Worm (Caenorhabditis elegans) whole organism, L4 larva: ENCODE measurements around the gene F13B6.2.

Source experiments
- D1046.2 ChIP-seq: fragments of 200-800 bp; sonication (Bioruptor generic); IDR thresholded peaks from 2 replicates; pipeline ENCODE4 v1.3.6; 2022; ENCODE audit warnings: missing genetic modification characterization, missing compliant biosample characterization
- F26F4.8 ChIP-seq: fragments of 200-800 bp; sonication (Bioruptor generic); conservative IDR thresholded peaks from 2 replicates; pipeline ENCODE4 v1.3.6; 2022; ENCODE audit warnings: missing genetic modification characterization, missing compliant biosample characterization
- F44E2.7 ChIP-seq: fragments of 200-800 bp; sonication (Bioruptor generic); IDR thresholded peaks from 2 replicates; pipeline ENCODE4 v2.1.2; 2022; ENCODE audit warnings: missing genetic modification characterization, missing compliant biosample characterization
- R02D3.7 ChIP-seq: fragments of 150-350 bp; sonication (generic microtip); optimal IDR thresholded peaks from 3 replicates; lab custom pipeline; 2014; ENCODE audit warnings: missing biosample characterization, missing genetic modification characterization
- T26A8.4 ChIP-seq: fragments of 200-800 bp; sonication (Bioruptor generic); IDR thresholded peaks from 2 replicates; pipeline ENCODE4 v1.3.6; 2022; ENCODE audit warnings: missing genetic modification characterization, missing compliant biosample characterization
- Y105C5A.15 ChIP-seq: fragments of 200-800 bp; sonication (Bioruptor generic); IDR thresholded peaks from 2 replicates; pipeline ENCODE4 v1.3.6; 2022; ENCODE audit warnings: missing genetic modification characterization, missing compliant biosample characterization
- Y75B8A.6 ChIP-seq: fragments of 200-800 bp; sonication (Bioruptor generic); IDR thresholded peaks from 2 replicates; pipeline ENCODE4 v1.3.6; 2022; ENCODE audit warnings: missing genetic modification reagents, missing genetic modification characterization, missing compliant biosample characterization
- aha-1 ChIP-seq: fragments of 150-350 bp; peaks from one replicate; lab custom pipeline; 2014; ENCODE audit warnings: missing biosample characterization, missing genetic modification characterization
- aly-2 ChIP-seq: sonication (generic microtip); optimal IDR thresholded peaks from 2 replicates; lab custom pipeline; 2018; ENCODE audit warnings: missing biosample characterization, missing genetic modification characterization
- arid-1 ChIP-seq: fragments of 200-800 bp; sonication (Bioruptor generic); conservative IDR thresholded peaks from 2 replicates; pipeline ENCODE4 v1.3.6; 2022; ENCODE audit warnings: missing genetic modification reagents, missing genetic modification characterization, missing compliant biosample characterization
- ceh-44 ChIP-seq: fragments of 200-800 bp; sonication (Bioruptor generic); IDR thresholded peaks from 2 replicates; pipeline ENCODE4 v1.3.6; 2022; ENCODE audit warnings: missing genetic modification reagents, missing genetic modification characterization, missing compliant biosample characterization
- ceh-62 ChIP-seq: sonication (generic microtip); optimal IDR thresholded peaks from 2 replicates; lab custom pipeline; 2017; ENCODE audit warnings: missing biosample characterization, missing genetic modification characterization
- ces-1 ChIP-seq: fragments of 150-350 bp; sonication (generic microtip); optimal IDR thresholded peaks from 4 replicates; lab custom pipeline; 2014; ENCODE audit warnings: missing biosample characterization, missing genetic modification reagents, missing genetic modification characterization
- cey-2 ChIP-seq: sonication (generic microtip); optimal IDR thresholded peaks from 3 replicates; lab custom pipeline; 2017; ENCODE audit warnings: missing genetic modification characterization, mild to moderate bottlenecking, missing compliant biosample characterization, antibody characterized with exemption, borderline replicate concordance; ENCODE audit not compliant: insufficient read depth
- daf-16 ChIP-seq, 3 experiments: sonication (generic microtip); optimal IDR thresholded peaks; 2 replicates each; lab custom pipeline; 2016 to 2017; ENCODE audit warnings: missing genetic modification characterization in 3 of 3, missing genetic modification reagents in 3 of 3, mild to moderate bottlenecking in 2 of 3, missing compliant biosample characterization in 2 of 3, missing biosample characterization in 1 of 3, moderate library complexity in 1 of 3
- daf-19 ChIP-seq: fragments of 200-800 bp; sonication (Bioruptor generic); conservative IDR thresholded peaks from 2 replicates; pipeline ENCODE4 v1.3.6; 2022; ENCODE audit warnings: missing genetic modification characterization, missing compliant biosample characterization
- dmd-8 ChIP-seq: fragments of 200-800 bp; sonication (Bioruptor generic); IDR thresholded peaks from 2 replicates; pipeline ENCODE4 v1.3.6; 2022; ENCODE audit warnings: missing genetic modification characterization, missing compliant biosample characterization
- dpl-1 ChIP-seq: fragments of 150-350 bp; optimal IDR thresholded peaks from 2 replicates; lab custom pipeline; 2014; ENCODE audit warnings: missing biosample characterization, missing genetic modification reagents, missing genetic modification characterization
- duxl-1 ChIP-seq: sonication (generic microtip); optimal IDR thresholded peaks from 2 replicates; lab custom pipeline; 2016; ENCODE audit warnings: mild to moderate bottlenecking, missing genetic modification characterization, moderate library complexity, missing compliant biosample characterization; ENCODE audit not compliant: poor library complexity
- dve-1 ChIP-seq: sonication (generic microtip); optimal IDR thresholded peaks from 2 replicates; lab custom pipeline; 2017; ENCODE audit warnings: antibody characterized with exemption, mild to moderate bottlenecking, missing genetic modification characterization, missing compliant biosample characterization; ENCODE audit not compliant: insufficient read depth
- fos-1 ChIP-seq: fragments of 150-350 bp; optimal IDR thresholded peaks from 2 replicates; lab custom pipeline; 2014; ENCODE audit warnings: missing biosample characterization, missing genetic modification characterization
- hmg-1.1 ChIP-seq: fragments of 200-800 bp; sonication (Bioruptor generic); IDR thresholded peaks from 2 replicates; pipeline ENCODE4 v1.3.6; 2022; ENCODE audit warnings: missing genetic modification reagents, missing genetic modification characterization, missing compliant biosample characterization
- lin-1 ChIP-seq: fragments of 200-800 bp; sonication (Bioruptor generic); IDR thresholded peaks from 2 replicates; pipeline ENCODE4 v1.3.6; 2022; ENCODE audit warnings: missing genetic modification reagents, missing genetic modification characterization, missing compliant biosample characterization
- lin-39 ChIP-seq: fragments of 150-350 bp; optimal IDR thresholded peaks from 2 replicates; lab custom pipeline; 2014; ENCODE audit warnings: missing biosample characterization, missing genetic modification reagents, missing genetic modification characterization
- lsy-2 ChIP-seq, 2 experiments: fragments of 150-350 bp in 1 of 2; sonication (generic microtip) in 1 of 2; optimal IDR thresholded peaks; 2 replicates each; lab custom pipeline; 2014 to 2017; ENCODE audit warnings: missing biosample characterization in 2 of 2, missing genetic modification characterization in 2 of 2
- madf-5 ChIP-seq, 2 experiments: fragments of 200-800 bp; sonication (Bioruptor generic); IDR thresholded peaks; 2 replicates each; pipeline ENCODE4 v1.3.6; 2022; ENCODE audit warnings: missing compliant biosample characterization in 2 of 2, missing genetic modification characterization in 2 of 2
- madf-9 ChIP-seq: fragments of 200-800 bp; sonication (Bioruptor generic); conservative IDR thresholded peaks from 2 replicates; pipeline ENCODE4 v1.3.6; 2022; ENCODE audit warnings: missing genetic modification reagents, missing genetic modification characterization, missing compliant biosample characterization
- mdt-29 ChIP-seq: fragments of 200-800 bp; sonication (Bioruptor generic); IDR thresholded peaks from 2 replicates; pipeline ENCODE4 v1.3.6; 2022; ENCODE audit warnings: missing genetic modification reagents, missing genetic modification characterization, missing compliant biosample characterization
- mes-2 ChIP-seq: sonication (generic microtip); optimal IDR thresholded peaks from 2 replicates; lab custom pipeline; 2016; ENCODE audit warnings: missing genotype, mild to moderate bottlenecking, missing genetic modification characterization, missing compliant biosample characterization; ENCODE audit not compliant: poor library complexity, severe bottlenecking
- mxl-3 ChIP-seq: fragments of 200-800 bp; sonication (Bioruptor generic); optimal IDR thresholded peaks from 2 replicates; lab custom pipeline; 2018; ENCODE audit warnings: mild to moderate bottlenecking, missing genetic modification characterization, missing compliant biosample characterization
- nhr-237 ChIP-seq: sonication (generic microtip); optimal IDR thresholded peaks from 2 replicates; lab custom pipeline; 2017; ENCODE audit warnings: missing biosample characterization, missing genetic modification characterization
- nhr-42 ChIP-seq: fragments of 200-800 bp; sonication (Bioruptor generic); IDR thresholded peaks from 2 replicates; pipeline ENCODE4 v1.3.6; 2022; ENCODE audit warnings: missing genetic modification characterization, missing compliant biosample characterization
- nhr-48 ChIP-seq: sonication (generic microtip); optimal IDR thresholded peaks from 2 replicates; lab custom pipeline; 2016; ENCODE audit warnings: mild to moderate bottlenecking, missing genetic modification characterization, missing compliant biosample characterization
- nhr-6 ChIP-seq: fragments of 150-350 bp; optimal IDR thresholded peaks from 2 replicates; lab custom pipeline; 2014; ENCODE audit warnings: missing biosample characterization, missing genetic modification characterization
- skn-1 ChIP-seq: fragments of 150-350 bp; optimal IDR thresholded peaks from 2 replicates; lab custom pipeline; 2014; ENCODE audit warnings: missing biosample characterization, missing genetic modification characterization
- snpc-1.2 ChIP-seq: fragments of 200-800 bp; sonication (Bioruptor generic); IDR thresholded peaks from 2 replicates; pipeline ENCODE4 v1.3.6; 2022; ENCODE audit warnings: missing genetic modification reagents, missing genetic modification characterization, missing compliant biosample characterization
- snpc-4 ChIP-seq: fragments of 150-350 bp; optimal IDR thresholded peaks from 2 replicates; lab custom pipeline; 2014; ENCODE audit warnings: missing biosample characterization, missing genetic modification characterization
- spr-3 ChIP-seq: fragments of 200-800 bp; sonication (Bioruptor generic); optimal IDR thresholded peaks from 2 replicates; lab custom pipeline; 2018; ENCODE audit warnings: mild to moderate bottlenecking, missing genetic modification characterization, missing compliant biosample characterization
- tag-97 ChIP-seq: fragments of 200-800 bp; sonication (Bioruptor generic); IDR thresholded peaks from 2 replicates; pipeline ENCODE4 v1.3.6; 2022; ENCODE audit warnings: missing genetic modification characterization, missing compliant biosample characterization
- zag-1 ChIP-seq: fragments of 150-350 bp; optimal IDR thresholded peaks from 2 replicates; lab custom pipeline; 2014; ENCODE audit warnings: missing biosample characterization, missing genetic modification characterization
- zfp-2 ChIP-seq: sonication (generic microtip); optimal IDR thresholded peaks from 2 replicates; lab custom pipeline; 2016; ENCODE audit warnings: mild to moderate bottlenecking, missing genetic modification characterization, missing compliant biosample characterization
- zip-11 ChIP-seq: fragments of 200-800 bp; sonication (Bioruptor generic); IDR thresholded peaks from 2 replicates; pipeline ENCODE4 v1.3.6; 2022; ENCODE audit warnings: missing genetic modification characterization, missing compliant biosample characterization
- zip-2 ChIP-seq: fragments of 150-350 bp; optimal IDR thresholded peaks from 2 replicates; lab custom pipeline; 2014; ENCODE audit warnings: missing biosample characterization, missing genetic modification characterization
- ztf-7 ChIP-seq: fragments of 150-350 bp; optimal IDR thresholded peaks from 2 replicates; lab custom pipeline; 2014; ENCODE audit warnings: missing biosample characterization, missing genetic modification characterization

Gene F13B6.2

ce11 chrIV:7500924-7501323, 40.8 kb upstream of the F13B6.2 start:
- TF ChIP-seq duxl-1 (tag; lab: Kevin White, UChicago) (no peak), nhr-6 (no peak), spr-3 (GFP tag; lab: Kevin White, UChicago) (no peak), T26A8.4 (GFP tag; lab: Robert Waterston, UW) (no peak), ceh-62 (tag; lab: Kevin White, UChicago) (no peak), F26F4.8 (GFP tag; lab: Robert Waterston, UW) (no peak), ceh-44 (GFP tag; lab: Robert Waterston, UW) (no peak), mdt-29 (GFP tag; lab: Robert Waterston, UW) (no peak), mxl-3 (GFP tag; lab: Kevin White, UChicago) (no peak)

ce11 chrIV:7499302-7499701, 39.2 kb upstream of the F13B6.2 start:
- TF ChIP-seq nhr-48 (tag; lab: Kevin White, UChicago) = no peak
- TF ChIP-seq mes-2 (tag; lab: Kevin White, UChicago) = no peak
- TF ChIP-seq daf-16 (GFP tag; optimal IDR thresholded peaks at IDR 0.05; lab: Kevin White, UChicago) = peak in 1 of 2 experiments; percentile 19
- TF ChIP-seq daf-16 (tag; optimal IDR thresholded peaks at IDR 0.05; lab: Kevin White, UChicago) = no peak
- no peak for TF ChIP-seq Y75B8A.6 (GFP tag; lab: Robert Waterston, UW)
- TF ChIP-seq lsy-2 (tag; optimal IDR thresholded peaks at IDR 0.05; lab: Kevin White, UChicago) = no peak
- TF ChIP-seq nhr-42 (GFP tag; lab: Robert Waterston, UW) = no peak
- no peak for TF ChIP-seq dpl-1 (GFP tag; lab: Kevin White, UChicago)
- no peak for TF ChIP-seq nhr-237 (tag; lab: Kevin White, UChicago)
- TF ChIP-seq F44E2.7 (GFP tag; lab: Robert Waterston, UW) = no peak
- no peak for TF ChIP-seq zip-2
- TF ChIP-seq daf-19 (GFP tag; lab: Robert Waterston, UW) = 0 out of 2 replicates have a peak, but pooled peaks have one; percentile 18
- TF ChIP-seq skn-1 (tag; lab: Kevin White, UChicago) = no peak
- TF ChIP-seq fos-1 (tag; lab: Kevin White, UChicago) = no peak
- TF ChIP-seq madf-5 (GFP tag; IDR thresholded peaks at IDR 0.05; lab: Robert Waterston, UW) = no peak
- TF ChIP-seq lin-1 (GFP tag; lab: Robert Waterston, UW) = no peak
- no peak for TF ChIP-seq zip-11
- no peak for TF ChIP-seq zag-1 (tag; lab: Kevin White, UChicago)
- no peak for TF ChIP-seq madf-9 (GFP tag; lab: Robert Waterston, UW)
- TF ChIP-seq D1046.2 (GFP tag; lab: Robert Waterston, UW) = no peak
- no peak for TF ChIP-seq ces-1 (GFP tag; lab: Kevin White, UChicago)
- no peak for TF ChIP-seq ztf-7 (tag; lab: Kevin White, UChicago)
- peak; percentile 61; the same call in 1 of the 2 replicates for TF ChIP-seq F26F4.8 (GFP tag; lab: Robert Waterston, UW)
- TF ChIP-seq cey-2 (tag; lab: Kevin White, UChicago) = no peak
- 0 out of 2 replicates have a peak, but pooled peaks have one; percentile 15 for TF ChIP-seq dmd-8 (GFP tag; lab: Robert Waterston, UW)
- TF ChIP-seq aha-1 = peak; percentile 55
- no peak for TF ChIP-seq aly-2 (tag; lab: Kevin White, UChicago)
- peak; percentile 14 for TF ChIP-seq dve-1 (tag; lab: Kevin White, UChicago)
- no peak for TF ChIP-seq T26A8.4 (GFP tag; lab: Robert Waterston, UW)
- no peak for TF ChIP-seq lin-39 (tag; lab: Kevin White, UChicago)
- TF ChIP-seq arid-1 (GFP tag; lab: Robert Waterston, UW) = 0 out of 2 replicates have a peak, but pooled peaks have one; percentile 33
- TF ChIP-seq snpc-1.2 (GFP tag; lab: Robert Waterston, UW) = no peak
- TF ChIP-seq zfp-2 = no peak
- no peak for TF ChIP-seq Y105C5A.15
- no peak for TF ChIP-seq tag-97 (GFP tag; lab: Robert Waterston, UW)
- peak; percentile 49 for TF ChIP-seq snpc-4 (tag; lab: Kevin White, UChicago)
- TF ChIP-seq R02D3.7 (tag; lab: Kevin White, UChicago) = no peak
- no peak for TF ChIP-seq hmg-1.1 (GFP tag; lab: Robert Waterston, UW)
- no peak for TF ChIP-seq ceh-44 (GFP tag; lab: Robert Waterston, UW)
